Worm (Caenorhabditis elegans) whole organism, L1 larva: Measurements from ENCODE around the gene sid-2.

Source experiments
- C16A3.4 ChIP-seq: fragments of 150-350 bp; optimal IDR thresholded peaks from 2 replicates; lab custom pipeline; 2014; ENCODE audit warnings: missing biosample characterization, missing genetic modification characterization
- F16B12.6 ChIP-seq: fragments of 150-350 bp; optimal IDR thresholded peaks from 2 replicates; lab custom pipeline; 2014; ENCODE audit warnings: missing biosample characterization, missing genetic modification characterization
- Y116A8C.19 ChIP-seq: sonication (generic microtip); optimal IDR thresholded peaks from 2 replicates; lab custom pipeline; 2016; ENCODE audit warnings: missing compliant biosample characterization, missing genetic modification characterization, borderline replicate concordance
- aly-2 ChIP-seq: fragments of 150-350 bp; optimal IDR thresholded peaks from 2 replicates; lab custom pipeline; 2014; ENCODE audit warnings: missing biosample characterization, missing genetic modification characterization
- blmp-1 ChIP-seq: fragments of 150-350 bp; optimal IDR thresholded peaks from 2 replicates; lab custom pipeline; 2014; ENCODE audit warnings: missing biosample characterization, missing genetic modification characterization
- ceh-63 ChIP-seq: fragments of 200-800 bp; sonication (Bioruptor generic); optimal IDR thresholded peaks from 2 replicates; lab custom pipeline; 2018; ENCODE audit warnings: mild to moderate bottlenecking, missing genetic modification characterization, missing compliant biosample characterization
- ceh-8 ChIP-seq: fragments of 200-800 bp; sonication (Bioruptor generic); optimal IDR thresholded peaks from 2 replicates; lab custom pipeline; 2018; ENCODE audit warnings: mild to moderate bottlenecking, missing genetic modification characterization, moderate library complexity, missing compliant biosample characterization
- ceh-82 ChIP-seq, 3 experiments: fragments of 150-350 bp in 1 of 3; sonication (generic microtip) in 2 of 3; optimal IDR thresholded peaks; 2 replicates each; lab custom pipeline; 2014 to 2017; ENCODE audit warnings: missing biosample characterization in 3 of 3, missing genetic modification characterization in 3 of 3
- ces-1 ChIP-seq: fragments of 150-350 bp; optimal IDR thresholded peaks from 2 replicates; lab custom pipeline; 2014; ENCODE audit warnings: missing biosample characterization, missing genetic modification reagents, missing genetic modification characterization
- dpl-1 ChIP-seq, 3 experiments: fragments of 150-350 bp in 2 of 3; sonication (generic microtip) in 1 of 3; optimal IDR thresholded peaks; 2 replicates each; lab custom pipeline; 2014 to 2017; ENCODE audit warnings: missing biosample characterization in 3 of 3, missing genetic modification characterization in 3 of 3, missing genetic modification reagents in 3 of 3
- dsc-1 ChIP-seq: sonication (generic microtip); optimal IDR thresholded peaks from 2 replicates; lab custom pipeline; 2016; ENCODE audit warnings: mild to moderate bottlenecking, missing genetic modification characterization, missing compliant biosample characterization
- efl-1 ChIP-seq, 4 experiments: fragments of 150-350 bp; optimal IDR thresholded peaks in 3 of 4; peaks in 1 of 4; 1 replicate in 1 of 4; 2 replicates in 3 of 4; lab custom pipeline; 2014; ENCODE audit warnings: missing biosample characterization in 2 of 4, missing genetic modification characterization in 2 of 4, missing genetic modification reagents in 2 of 4
- ets-5 ChIP-seq: fragments of 200-800 bp; sonication (Bioruptor generic); IDR thresholded peaks from 2 replicates; pipeline ENCODE4 v1.3.6; 2022; ENCODE audit warnings: missing genetic modification characterization, missing compliant biosample characterization
- fkh-4 ChIP-seq: sonication (generic microtip); optimal IDR thresholded peaks from 2 replicates; lab custom pipeline; 2016; ENCODE audit warnings: missing compliant biosample characterization, missing genetic modification characterization, borderline replicate concordance
- fkh-8 ChIP-seq: sonication (generic microtip); optimal IDR thresholded peaks from 2 replicates; lab custom pipeline; 2016; ENCODE audit warnings: mild to moderate bottlenecking, missing genetic modification characterization, missing compliant biosample characterization
- fos-1 ChIP-seq: fragments of 150-350 bp; optimal IDR thresholded peaks from 2 replicates; lab custom pipeline; 2014; ENCODE audit warnings: missing biosample characterization, missing genetic modification characterization
- grh-1 ChIP-seq: fragments of 200-800 bp; sonication (Bioruptor generic); IDR thresholded peaks from 2 replicates; pipeline ENCODE4 v1.3.6; 2022; ENCODE audit warnings: missing genetic modification reagents, missing genetic modification characterization, missing compliant biosample characterization
- hpl-2 ChIP-seq: fragments of 150-350 bp; optimal IDR thresholded peaks from 2 replicates; lab custom pipeline; 2014; ENCODE audit warnings: missing biosample characterization, missing genetic modification reagents, missing genetic modification characterization
- irx-1 ChIP-seq: sonication (generic microtip); optimal IDR thresholded peaks from 2 replicates; lab custom pipeline; 2016; ENCODE audit warnings: missing genetic modification characterization, missing compliant biosample characterization
- lin-13 ChIP-seq: fragments of 150-350 bp; optimal IDR thresholded peaks from 2 replicates; lab custom pipeline; 2014; ENCODE audit warnings: missing biosample characterization, missing genetic modification reagents, missing genetic modification characterization
- lin-14 ChIP-seq: fragments of 200-800 bp; sonication (Bioruptor generic); optimal IDR thresholded peaks from 2 replicates; lab custom pipeline; 2018; ENCODE audit warnings: mild to moderate bottlenecking, missing genetic modification characterization, moderate library complexity, missing compliant biosample characterization
- lin-35 ChIP-seq, 2 experiments: fragments of 150-350 bp; optimal IDR thresholded peaks; 2 replicates each; lab custom pipeline; 2014; ENCODE audit warnings: missing biosample characterization in 2 of 2, missing genetic modification characterization in 2 of 2, missing genetic modification reagents in 2 of 2
- lir-3 ChIP-seq: sonication (generic microtip); optimal IDR thresholded peaks from 2 replicates; lab custom pipeline; 2016; ENCODE audit warnings: mild to moderate bottlenecking, missing genetic modification characterization, moderate library complexity, missing compliant biosample characterization; ENCODE audit not compliant: poor library complexity
- mab-9 ChIP-seq: fragments of 200-800 bp; sonication (Bioruptor generic); IDR thresholded peaks from 2 replicates; pipeline ENCODE4 v1.3.6; 2022; ENCODE audit warnings: missing genetic modification reagents, missing genetic modification characterization, missing compliant biosample characterization
- mdl-1 ChIP-seq, 2 experiments: fragments of 150-350 bp; optimal IDR thresholded peaks; 2 replicates each; lab custom pipeline; 2014 to 2017; ENCODE audit warnings: missing biosample characterization in 2 of 2, missing genetic modification characterization in 2 of 2, inconsistent platforms in 1 of 2
- mef-2 ChIP-seq: fragments of 150-350 bp; optimal IDR thresholded peaks from 2 replicates; lab custom pipeline; 2014; ENCODE audit warnings: missing biosample characterization, missing genetic modification characterization
- nhr-19 ChIP-seq: fragments of 200-800 bp; sonication (Bioruptor generic); conservative IDR thresholded peaks from 2 replicates; pipeline ENCODE4 v1.3.6; 2022; ENCODE audit warnings: missing genetic modification characterization, missing compliant biosample characterization
- nhr-20 ChIP-seq: sonication (generic microtip); optimal IDR thresholded peaks from 2 replicates; lab custom pipeline; 2016; ENCODE audit warnings: mild to moderate bottlenecking, missing genetic modification characterization, missing compliant biosample characterization
- nhr-237 ChIP-seq: fragments of 150-350 bp; optimal IDR thresholded peaks from 2 replicates; lab custom pipeline; 2014; ENCODE audit warnings: missing biosample characterization, missing genetic modification characterization
- nhr-28 ChIP-seq: fragments of 150-350 bp; optimal IDR thresholded peaks from 2 replicates; lab custom pipeline; 2014; ENCODE audit warnings: missing biosample characterization, missing genetic modification characterization
- nhr-71 ChIP-seq: sonication (generic microtip); optimal IDR thresholded peaks from 2 replicates; lab custom pipeline; 2016; ENCODE audit warnings: mild to moderate bottlenecking, missing genetic modification characterization, moderate library complexity, missing compliant biosample characterization
- nhr-90 ChIP-seq: sonication (generic microtip); optimal IDR thresholded peaks from 2 replicates; lab custom pipeline; 2016; ENCODE audit warnings: mild to moderate bottlenecking, missing genetic modification characterization, missing compliant biosample characterization; ENCODE audit not compliant: poor library complexity
- pqm-1 ChIP-seq: sonication (generic microtip); optimal IDR thresholded peaks from 3 replicates; lab custom pipeline; 2017; ENCODE audit warnings: missing biosample characterization, missing genetic modification characterization
- rnt-1 ChIP-seq: sonication (generic microtip); optimal IDR thresholded peaks from 2 replicates; lab custom pipeline; 2016; ENCODE audit warnings: mild to moderate bottlenecking, missing genetic modification characterization, moderate library complexity, missing compliant biosample characterization
- snu-23 ChIP-seq: sonication (generic microtip); optimal IDR thresholded peaks from 2 replicates; lab custom pipeline; 2016; ENCODE audit warnings: missing genetic modification characterization, missing compliant biosample characterization
- swsn-7 ChIP-seq: sonication (generic microtip); optimal IDR thresholded peaks from 2 replicates; lab custom pipeline; 2016; ENCODE audit warnings: missing genetic modification characterization, missing compliant biosample characterization
- unc-30 ChIP-seq: sonication (generic microtip); optimal IDR thresholded peaks from 2 replicates; lab custom pipeline; 2017; ENCODE audit warnings: missing biosample characterization, missing genetic modification characterization
- unc-62 ChIP-seq: fragments of 150-350 bp; optimal IDR thresholded peaks from 2 replicates; lab custom pipeline; 2014; ENCODE audit warnings: missing biosample characterization, missing genetic modification reagents, missing genetic modification characterization
- unc-86 ChIP-seq: sonication (generic microtip); optimal IDR thresholded peaks from 2 replicates; lab custom pipeline; 2016; ENCODE audit warnings: missing genetic modification characterization, missing compliant biosample characterization
- vab-15 ChIP-seq: sonication (generic microtip); optimal IDR thresholded peaks from 2 replicates; lab custom pipeline; 2017; ENCODE audit warnings: missing genotype, mild to moderate bottlenecking, missing genetic modification characterization, missing compliant biosample characterization
- xbp-1 ChIP-seq: sonication (generic microtip); optimal IDR thresholded peaks from 2 replicates; lab custom pipeline; 2016; ENCODE audit warnings: missing genetic modification characterization, missing compliant biosample characterization
- ztf-4 ChIP-seq: fragments of 150-350 bp; optimal IDR thresholded peaks from 2 replicates; lab custom pipeline; 2014; ENCODE audit warnings: missing biosample characterization, missing genetic modification characterization

The sid-2 gene

ce11 chrIII:13682019-13682418, 2.8 kb downstream of the sid-2 start:
- no peak for TF ChIP-seq nhr-19 (GFP tag; lab: Robert Waterston, UW)
- no peak for TF ChIP-seq ceh-82 (tag; optimal IDR thresholded peaks at IDR 0.05; lab: Kevin White, UChicago)
- TF ChIP-seq efl-1 (optimal IDR thresholded peaks at IDR 0.05; lab: Kevin White, UChicago), result no peak
- TF ChIP-seq efl-1 (GFP tag; optimal IDR thresholded peaks at IDR 0.05 in 1 of 2; lab: Kevin White, UChicago), result peak in 1 of 2 experiments; percentile 15
- TF ChIP-seq, all 84 proteins: peak for 1

ce11 chrIII:13683275-13683674, 4.0 kb downstream of the sid-2 start:
- TF ChIP-seq fkh-8 (tag; lab: Kevin White, UChicago) (no peak), aly-2 (tag; lab: Kevin White, UChicago) (no peak), ets-5 (GFP tag; lab: Robert Waterston, UW) (no peak), ceh-82 (tag; optimal IDR thresholded peaks at IDR 0.05; lab: Kevin White, UChicago) (no peak), fos-1 (no peak), efl-1 (optimal IDR thresholded peaks at IDR 0.05; lab: Kevin White, UChicago) (peak in 1 of 2 experiments; percentile 40), efl-1 (GFP tag; optimal IDR thresholded peaks at IDR 0.05 in 1 of 2; lab: Kevin White, UChicago) (no peak)
- TF ChIP-seq, all 84 proteins: peak for 1

DNA sequence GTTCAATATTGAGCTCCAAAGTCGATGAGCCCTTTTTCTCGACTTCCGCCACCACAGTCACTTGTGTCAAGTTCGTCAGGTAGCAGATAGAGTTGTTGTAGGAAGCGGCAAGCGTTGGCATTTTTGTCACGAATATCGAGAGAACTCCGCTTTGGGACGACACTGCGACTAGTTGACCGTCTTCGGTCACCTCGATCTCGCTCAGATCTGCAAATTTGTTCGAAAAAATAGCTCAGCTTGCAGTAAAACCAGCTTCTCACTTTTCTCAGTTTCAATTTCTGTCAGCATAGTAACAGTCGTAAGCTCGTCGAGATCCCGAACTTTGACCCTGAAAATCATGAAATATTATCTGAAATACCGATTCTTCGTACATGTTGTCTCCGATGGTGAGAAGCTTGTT, 5.0 kb downstream of the sid-2 start:
- TF ChIP-seq pqm-1 (tag; lab: Kevin White, UChicago) (no peak), C16A3.4 (tag; lab: Kevin White, UChicago) (no peak), fkh-4 (no peak), swsn-7 (tag; lab: Kevin White, UChicago) (no peak), unc-30 (tag; lab: Kevin White, UChicago) (no peak), ceh-8 (GFP tag; lab: Kevin White, UChicago) (no peak), nhr-19 (GFP tag; lab: Robert Waterston, UW) (no peak), lir-3 (tag; lab: Kevin White, UChicago) (no peak), F16B12.6 (tag; lab: Kevin White, UChicago) (no peak), snu-23 (no peak), nhr-90 (tag; lab: Kevin White, UChicago) (no peak), lin-13 (GFP tag; lab: Kevin White, UChicago) (no peak), lin-14 (GFP tag; lab: Kevin White, UChicago) (no peak), nhr-20 (tag; lab: Kevin White, UChicago) (no peak), vab-15 (tag; lab: Kevin White, UChicago) (no peak), dpl-1 (GFP tag; optimal IDR thresholded peaks at IDR 0.05; lab: Kevin White, UChicago) (no peak)

ce11 chrIII:13686309-13686708, 7.1 kb downstream of the sid-2 start, which contains the start of gene dyf-2:
Gene dyf-2, minus strand, starts transcription at chrIII:13686445.
- TF ChIP-seq blmp-1, result no peak
- no peak for TF ChIP-seq mdl-1 (tag; optimal IDR thresholded peaks at IDR 0.05; lab: Kevin White, UChicago)
- no peak for TF ChIP-seq nhr-237 (tag; lab: Kevin White, UChicago)
- no peak for TF ChIP-seq ceh-63 (GFP tag; lab: Kevin White, UChicago)
- TF ChIP-seq nhr-71 (tag; lab: Kevin White, UChicago), result peak; percentile 16
- no peak for TF ChIP-seq fkh-4
- no peak for TF ChIP-seq Y116A8C.19 (tag; lab: Kevin White, UChicago)
- TF ChIP-seq mab-9 (GFP tag; lab: Robert Waterston, UW), result no peak
- no peak for TF ChIP-seq grh-1 (GFP tag; lab: Robert Waterston, UW)
- no peak for TF ChIP-seq ces-1 (GFP tag; lab: Kevin White, UChicago)
- no peak for TF ChIP-seq ztf-4 (tag; lab: Kevin White, UChicago)
- peak; percentile 53 for TF ChIP-seq ceh-8 (GFP tag; lab: Kevin White, UChicago)
- peak; percentile 76 for TF ChIP-seq fkh-8 (tag; lab: Kevin White, UChicago)

ce11 chrIII:13687211-13687610, 8.0 kb downstream of the sid-2 start, which contains the start of gene cul-2:
Gene cul-2, plus strand, starts transcription at chrIII:13687269.
- TF ChIP-seq mef-2 (tag; lab: Kevin White, UChicago), result no peak
- no peak for TF ChIP-seq mab-9 (GFP tag; lab: Robert Waterston, UW)
- no peak for TF ChIP-seq nhr-28 (tag; lab: Kevin White, UChicago)
- peak in 1 of 3 experiments; percentile 48 for TF ChIP-seq dpl-1 (GFP tag; optimal IDR thresholded peaks at IDR 0.05; lab: Kevin White, UChicago)
- peak; percentile 9 for TF ChIP-seq nhr-71 (tag; lab: Kevin White, UChicago)
- peak; percentile 13 for TF ChIP-seq dsc-1
- TF ChIP-seq C16A3.4 (tag; lab: Kevin White, UChicago), result peak; percentile 12
- no peak for TF ChIP-seq lir-3 (tag; lab: Kevin White, UChicago)
- no peak for TF ChIP-seq unc-86
- peak in 1 of 3 experiments; percentile 19 for TF ChIP-seq ceh-82 (tag; optimal IDR thresholded peaks at IDR 0.05; lab: Kevin White, UChicago)
- peak; percentile 4 for TF ChIP-seq irx-1
- TF ChIP-seq mdl-1 (tag; optimal IDR thresholded peaks at IDR 0.05; lab: Kevin White, UChicago), result peak in 1 of 2 experiments; percentile 15
- TF ChIP-seq snu-23, result peak; percentile 38
- no peak for TF ChIP-seq hpl-2
- TF ChIP-seq xbp-1 (tag; lab: Kevin White, UChicago), result no peak
- peak; percentile 37 to 49 for TF ChIP-seq lin-35 (GFP tag; optimal IDR thresholded peaks at IDR 0.05; lab: Kevin White, UChicago)
- TF ChIP-seq F16B12.6 (tag; lab: Kevin White, UChicago), result peak; percentile 80
- no peak for TF ChIP-seq rnt-1 (tag; lab: Kevin White, UChicago)
- no peak for TF ChIP-seq unc-62
